Worm (Caenorhabditis elegans): ENCODE results near the gene mtm-6.

The mtm-6 gene

ce11 chrIII:13383159-13383558 is 36.3 kb downstream of the mtm-6 start:
- TF ChIP-seq lag-1 (GFP tag; IDR thresholded peaks at IDR 0.05), result no peak
- no peak for TF ChIP-seq ztf-3 (GFP tag; optimal IDR thresholded peaks at IDR 0.05)
- TF ChIP-seq zim-3 (tag; optimal IDR thresholded peaks at IDR 0.05), result no peak
- no peak for TF ChIP-seq snpc-1.3 (tag; optimal IDR thresholded peaks at IDR 0.05; ENCODE audit: insufficient read depth)
- no peak for TF ChIP-seq T26A5.8 (tag; optimal IDR thresholded peaks at IDR 0.05)
- no peak for TF ChIP-seq cebp-1 (GFP tag; IDR thresholded peaks at IDR 0.05)
- no peak for TF ChIP-seq cebp-1 (tag; optimal IDR thresholded peaks at IDR 0.05)
- TF ChIP-seq dpff-1 (tag; optimal IDR thresholded peaks at IDR 0.05), result no peak
- TF ChIP-seq unc-130 (GFP tag; optimal IDR thresholded peaks at IDR 0.05), result no peak
- TF ChIP-seq lir-1 (GFP tag; conservative IDR thresholded peaks at IDR 0.05), result no peak
- TF ChIP-seq ZK185.1 (tag; optimal IDR thresholded peaks at IDR 0.05; ENCODE audit: poor library complexity, severe bottlenecking), result no peak

DNA sequence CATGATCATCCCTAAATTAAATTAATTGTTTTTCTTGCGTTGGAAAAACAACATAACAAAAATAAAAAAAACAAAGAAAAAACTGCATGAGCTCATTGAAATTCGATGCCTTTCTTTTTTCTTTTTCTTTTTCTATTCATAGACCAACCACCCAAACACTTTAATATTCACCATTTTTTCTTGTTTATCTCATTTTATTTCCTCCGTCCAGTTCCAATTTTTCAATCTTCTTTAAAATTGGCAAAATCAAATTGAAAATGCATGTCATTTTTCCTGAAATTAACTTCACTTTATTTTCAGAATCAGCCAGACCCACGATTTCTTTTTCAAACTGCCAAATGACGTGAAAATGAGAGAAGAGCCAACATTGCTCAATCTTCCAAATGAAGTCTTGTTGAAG is 39.0 kb downstream of the mtm-6 start, which contains the start of gene T03F6.4:
TSS of gene T03F6.4 (plus strand) at position 301 of the 400 bp plus-strand sequence.
- no peak for TF ChIP-seq ama-1 (optimal IDR thresholded peaks at IDR 0.05)
- no peak for TF ChIP-seq ama-1 (GFP tag; optimal IDR thresholded peaks at IDR 0.05)
- TF ChIP-seq egl-18 (GFP tag; IDR thresholded peaks at IDR 0.05), result no peak
- no peak for TF ChIP-seq him-1 (tag; optimal IDR thresholded peaks at IDR 0.05)
- TF ChIP-seq ztf-18 (tag; optimal IDR thresholded peaks at IDR 0.05), result no peak
- no peak for TF ChIP-seq ets-4 (GFP tag; optimal IDR thresholded peaks at IDR 0.05)
- no peak for TF ChIP-seq D2030.7 (GFP tag; IDR thresholded peaks at IDR 0.05)
- TF ChIP-seq ztf-22 (GFP tag; optimal IDR thresholded peaks at IDR 0.05), result no peak
- TF ChIP-seq cebp-1 (GFP tag; IDR thresholded peaks at IDR 0.05), result no peak
- no peak for TF ChIP-seq cebp-1 (tag; optimal IDR thresholded peaks at IDR 0.05)
- TF ChIP-seq cebp-2 (GFP tag; IDR thresholded peaks at IDR 0.05), result no peak
- TF ChIP-seq snpc-1.3 (tag; optimal IDR thresholded peaks at IDR 0.05; ENCODE audit: insufficient read depth), result no peak
- no peak for TF ChIP-seq rpc-1 (optimal IDR thresholded peaks at IDR 0.05)
- no peak for TF ChIP-seq rpc-1 (tag; optimal IDR thresholded peaks at IDR 0.05)
- no peak for TF ChIP-seq ceh-79 (tag; optimal IDR thresholded peaks at IDR 0.05)
- TF ChIP-seq ztf-3 (GFP tag; optimal IDR thresholded peaks at IDR 0.05), result no peak

ce11 chrIII:13388621-13389020 is 41.7 kb downstream of the mtm-6 start:
- TF ChIP-seq nhr-80 (tag; optimal IDR thresholded peaks at IDR 0.05) (peak; percentile 43), lin-26 (GFP tag; IDR thresholded peaks at IDR 0.05) (no peak)

DNA sequence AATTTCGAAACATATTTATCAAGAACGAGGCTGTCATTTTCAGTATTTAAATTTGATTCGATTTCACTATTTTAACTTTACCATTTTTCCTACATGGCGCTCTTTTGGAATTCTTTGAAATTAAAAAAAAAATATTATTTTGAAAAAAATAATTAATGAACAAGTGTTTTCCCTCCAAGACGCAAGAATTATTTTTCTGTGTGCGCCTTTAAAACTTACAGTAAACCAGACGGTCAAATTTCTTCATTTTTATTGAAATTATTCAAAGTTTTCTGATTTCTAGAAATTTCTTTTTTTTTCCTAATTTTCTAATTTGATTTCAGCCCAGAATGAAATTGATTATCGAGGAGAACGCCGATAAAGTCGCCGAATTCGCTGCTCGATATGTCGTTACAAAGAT is 42.2 kb downstream of the mtm-6 start, which contains the start of gene T03F6.3:
TSS of gene T03F6.3 (plus strand) at position 318 of the 400 bp plus-strand sequence.
- 0 out of 2 replicates have a peak, but pooled peaks have one; percentile 47 for TF ChIP-seq madf-6 (GFP tag; IDR thresholded peaks at IDR 0.05)
- TF ChIP-seq cebp-2 (GFP tag; IDR thresholded peaks at IDR 0.05), result no peak
- no peak for TF ChIP-seq F22D6.2 (tag; optimal IDR thresholded peaks at IDR 0.05)
- peak; percentile 26 for TF ChIP-seq xnd-1 (tag; optimal IDR thresholded peaks at IDR 0.05)
- TF ChIP-seq pha-4 (tag; optimal IDR thresholded peaks at IDR 0.05), result no peak
- no peak for TF ChIP-seq sptf-2 (GFP tag; optimal IDR thresholded peaks at IDR 0.05)
- TF ChIP-seq ceh-79 (tag; optimal IDR thresholded peaks at IDR 0.05), result no peak
- TF ChIP-seq pbrm-1 (GFP tag; IDR thresholded peaks at IDR 0.05), result no peak
- TF ChIP-seq F33H1.4 (GFP tag; IDR thresholded peaks at IDR 0.05), result peak; percentile 66
- TF ChIP-seq efl-1 (GFP tag; optimal IDR thresholded peaks at IDR 0.05), result peak; percentile 34
- TF ChIP-seq lsl-1 (GFP tag; optimal IDR thresholded peaks at IDR 0.05), result peak; percentile 67
- no peak for TF ChIP-seq him-1 (tag; optimal IDR thresholded peaks at IDR 0.05)
- 0 out of 2 replicates have a peak, but pooled peaks have one; percentile 18 for TF ChIP-seq madf-8 (GFP tag; conservative IDR thresholded peaks at IDR 0.05)
- no peak for TF ChIP-seq rcor-1 (GFP tag; IDR thresholded peaks at IDR 0.05)
- TF ChIP-seq lin-40 (tag; optimal IDR thresholded peaks at IDR 0.05), result no peak
- no peak for TF ChIP-seq ZK185.1 (tag; optimal IDR thresholded peaks at IDR 0.05; ENCODE audit: poor library complexity, severe bottlenecking)
- TF ChIP-seq gei-17 (GFP tag; optimal IDR thresholded peaks at IDR 0.05), result no peak
